In the genomic region with DNA sequence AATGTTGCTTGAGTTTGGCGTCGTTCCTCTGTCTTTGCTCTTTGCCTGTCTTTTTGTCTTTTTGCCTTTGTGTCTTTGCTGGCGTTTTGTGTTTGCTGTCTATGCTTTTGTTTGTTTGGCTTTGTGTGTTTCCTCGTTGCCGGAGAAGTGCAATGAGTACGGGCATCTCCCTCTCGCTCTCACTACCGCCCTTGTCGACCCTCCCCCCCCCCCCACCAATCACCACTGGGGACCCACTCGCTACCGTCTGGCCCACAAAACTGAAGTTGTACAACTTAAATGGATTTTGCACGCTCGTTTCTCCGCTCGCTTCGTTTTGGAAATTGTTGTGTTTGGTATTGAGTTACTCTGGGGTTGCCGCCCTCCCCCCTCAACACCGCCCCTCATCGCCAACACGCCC, we compare ENCODE assay signal across 2 fruit fly cellular contexts.
A peak's percentile ranks its signal among the peaks of the same experiment; 100 is the strongest.
TF ChIP-seq lines count a peak whose summit lies in the region.

No protein-coding gene starts in this region.

- no peak for TF ChIP-seq CTCF in whole organism, embryonic (GFP tag; optimal IDR thresholded peaks at IDR 0.05; lab: Kevin White, UChicago)

TF ChIP-seq in whole organism, embryonic, 481 proteins besides CTCF, POLR2A, EP300 and RAD21:
- no peak for TF ChIP-seq pita (GFP tag; optimal IDR thresholded peaks at IDR 0.05; lab: Kevin White, UChicago)
- peak; percentile 25 for TF ChIP-seq CG1832 (GFP tag; optimal IDR thresholded peaks at IDR 0.05; lab: Kevin White, UChicago)
- no peak for TF ChIP-seq mam (GFP tag; optimal IDR thresholded peaks at IDR 0.05; lab: Kevin White, UChicago)
- peak; percentile 91 for TF ChIP-seq crol (GFP tag; IDR thresholded peaks at IDR 0.05; lab: Robert Waterston, UW)
- no peak for TF ChIP-seq CG10462 (GFP tag; optimal IDR thresholded peaks at IDR 0.05; lab: Kevin White, UChicago)
- TF ChIP-seq chinmo (GFP tag; IDR thresholded peaks at IDR 0.05; lab: Robert Waterston, UW; ENCODE audit: partially characterized antibody) = peak; percentile 15; the same call in 1 of the 4 replicates
- no peak for TF ChIP-seq Elba2 (GFP tag; optimal IDR thresholded peaks at IDR 0.05; lab: Kevin White, UChicago)
- TF ChIP-seq corto (GFP tag; optimal IDR thresholded peaks at IDR 0.05; lab: Kevin White, UChicago) = no peak
- no peak for TF ChIP-seq gfzf (GFP tag; optimal IDR thresholded peaks at IDR 0.05; lab: Kevin White, UChicago)

TF ChIP-seq in whole organism, pupa, 21 proteins besides CTCF, POLR2A, EP300 and RAD21:
- TF ChIP-seq CG13204 (GFP tag; optimal IDR thresholded peaks at IDR 0.05; lab: Kevin White, UChicago) (peak; percentile 10), Snoo (tag; optimal IDR thresholded peaks at IDR 0.05; lab: Kevin White, UChicago) (no peak)
